Worm (Caenorhabditis elegans): ENCODE results near the gene efl-1.

DNA sequence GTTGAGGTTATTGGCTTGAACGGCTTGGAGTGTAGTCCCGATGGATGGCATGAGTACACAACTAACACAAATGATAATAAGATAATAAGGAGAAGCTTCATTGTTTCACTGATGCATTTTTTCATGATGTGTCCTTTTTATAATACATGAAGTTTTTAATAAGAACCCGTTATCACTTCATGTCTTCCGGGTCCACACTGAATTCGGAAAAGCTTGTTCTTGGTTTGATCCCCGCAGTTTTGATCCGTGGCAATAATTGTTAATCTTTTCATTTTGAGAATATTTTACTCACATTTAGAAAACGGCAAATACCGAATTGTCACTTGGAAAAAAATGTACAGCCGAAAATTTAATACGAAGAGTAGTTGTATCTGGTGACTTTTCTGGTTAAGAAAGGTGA lies 23.1 kb upstream of the efl-1 start, which contains the start of gene Y102A5C.27:
- TF ChIP-seq unc-62 (GFP tag; optimal IDR thresholded peaks at IDR 0.05) (no peak), ceh-82 (tag; optimal IDR thresholded peaks at IDR 0.05) (no peak)
